Worm (Caenorhabditis elegans) whole organism, L4 larva: ENCODE data around the gene C09E7.10.

Experiments used
- D1046.2 ChIP-seq: fragments of 200-800 bp; sonication (Bioruptor generic); IDR thresholded peaks from 2 replicates; pipeline ENCODE4 v1.3.6; 2022; ENCODE audit warnings: missing genetic modification characterization, missing compliant biosample characterization
- R02D3.7 ChIP-seq: fragments of 150-350 bp; sonication (generic microtip); optimal IDR thresholded peaks from 3 replicates; lab custom pipeline; 2014; ENCODE audit warnings: missing biosample characterization, missing genetic modification characterization
- T20F7.1 ChIP-seq: fragments of 200-800 bp; sonication (Bioruptor generic); optimal IDR thresholded peaks from 2 replicates; lab custom pipeline; 2018; ENCODE audit warnings: mild to moderate bottlenecking, missing genetic modification characterization, missing compliant biosample characterization
- T26A8.4 ChIP-seq: fragments of 200-800 bp; sonication (Bioruptor generic); IDR thresholded peaks from 2 replicates; pipeline ENCODE4 v1.3.6; 2022; ENCODE audit warnings: missing genetic modification characterization, missing compliant biosample characterization
- Y48G9A.11 ChIP-seq: fragments of 200-800 bp; sonication (Bioruptor generic); IDR thresholded peaks from 2 replicates; pipeline ENCODE4 v1.3.6; 2022; ENCODE audit warnings: missing genetic modification reagents, missing genetic modification characterization, missing compliant biosample characterization
- ZK337.2 ChIP-seq: fragments of 200-800 bp; sonication (Bioruptor generic); IDR thresholded peaks from 2 replicates; pipeline ENCODE4 v1.3.6; 2022; ENCODE audit warnings: missing genetic modification reagents, missing genetic modification characterization, missing compliant biosample characterization
- aha-1 ChIP-seq: fragments of 150-350 bp; peaks from one replicate; lab custom pipeline; 2014; ENCODE audit warnings: missing biosample characterization, missing genetic modification characterization
- arid-1 ChIP-seq: fragments of 200-800 bp; sonication (Bioruptor generic); conservative IDR thresholded peaks from 2 replicates; pipeline ENCODE4 v1.3.6; 2022; ENCODE audit warnings: missing genetic modification reagents, missing genetic modification characterization, missing compliant biosample characterization
- ceh-20 ChIP-seq: fragments of 200-800 bp; sonication (Bioruptor generic); IDR thresholded peaks from 2 replicates; pipeline ENCODE4 v1.3.6; 2022; ENCODE audit warnings: missing genetic modification reagents, missing genetic modification characterization, missing compliant biosample characterization
- ceh-28 ChIP-seq: fragments of 150-350 bp; optimal IDR thresholded peaks from 2 replicates; lab custom pipeline; 2014; ENCODE audit warnings: missing biosample characterization, missing genetic modification reagents, missing genetic modification characterization
- ceh-32 ChIP-seq: sonication (generic microtip); optimal IDR thresholded peaks from 2 replicates; lab custom pipeline; 2016; ENCODE audit warnings: mild to moderate bottlenecking, missing genetic modification characterization, missing compliant biosample characterization; ENCODE audit not compliant: poor library complexity
- ctbp-1 ChIP-seq: fragments of 200-800 bp; sonication (Bioruptor generic); IDR thresholded peaks from 2 replicates; pipeline ENCODE4 v1.3.6; 2022; ENCODE audit warnings: missing genetic modification reagents, missing genetic modification characterization, missing compliant biosample characterization
- daf-12 ChIP-seq: fragments of 150-350 bp; optimal IDR thresholded peaks from 2 replicates; lab custom pipeline; 2014; ENCODE audit warnings: missing biosample characterization, missing genetic modification reagents, missing genetic modification characterization
- dmd-6 ChIP-seq: fragments of 200-800 bp; sonication (Bioruptor generic); IDR thresholded peaks from 2 replicates; pipeline ENCODE4 v1.3.6; 2022; ENCODE audit warnings: missing genetic modification reagents, missing genetic modification characterization, missing compliant biosample characterization
- dmd-9 ChIP-seq: fragments of 200-800 bp; sonication (Bioruptor generic); IDR thresholded peaks from 2 replicates; pipeline ENCODE4 v1.3.6; 2022; ENCODE audit warnings: missing genetic modification reagents, missing genetic modification characterization, missing compliant biosample characterization
- dpl-1 ChIP-seq: fragments of 150-350 bp; optimal IDR thresholded peaks from 2 replicates; lab custom pipeline; 2014; ENCODE audit warnings: missing biosample characterization, missing genetic modification reagents, missing genetic modification characterization
- dve-1 ChIP-seq: sonication (generic microtip); optimal IDR thresholded peaks from 2 replicates; lab custom pipeline; 2017; ENCODE audit warnings: antibody characterized with exemption, mild to moderate bottlenecking, missing genetic modification characterization, missing compliant biosample characterization; ENCODE audit not compliant: insufficient read depth
- egl-43 ChIP-seq: fragments of 200-800 bp; sonication (Bioruptor generic); IDR thresholded peaks from 2 replicates; pipeline ENCODE4 v1.3.6; 2022; ENCODE audit warnings: missing genetic modification reagents, missing genetic modification characterization, missing compliant biosample characterization
- fkh-10 ChIP-seq: fragments of 150-350 bp; optimal IDR thresholded peaks from 2 replicates; lab custom pipeline; 2014; ENCODE audit warnings: missing biosample characterization, missing genetic modification reagents, missing genetic modification characterization
- gei-8 ChIP-seq: fragments of 200-800 bp; sonication (Bioruptor generic); optimal IDR thresholded peaks from 2 replicates; lab custom pipeline; 2018; ENCODE audit warnings: mild to moderate bottlenecking, missing genetic modification characterization, missing compliant biosample characterization
- hif-1 ChIP-seq, 2 experiments: sonication (generic microtip); optimal IDR thresholded peaks; 2 replicates each; lab custom pipeline; 2016 to 2017; ENCODE audit warnings: missing compliant biosample characterization in 2 of 2, missing genetic modification characterization in 2 of 2, missing genetic modification reagents in 2 of 2, missing genotype in 2 of 2, mild to moderate bottlenecking in 1 of 2
- hlh-11 ChIP-seq: fragments of 200-800 bp; sonication (Bioruptor generic); optimal IDR thresholded peaks from 2 replicates; lab custom pipeline; 2018; ENCODE audit warnings: mild to moderate bottlenecking, missing genetic modification characterization, missing compliant biosample characterization
- hlh-30 ChIP-seq: sonication (generic microtip); optimal IDR thresholded peaks from 2 replicates; lab custom pipeline; 2017; ENCODE audit warnings: antibody characterized with exemption, mild to moderate bottlenecking, missing genetic modification characterization, missing compliant biosample characterization; ENCODE audit not compliant: insufficient read depth
- mdl-1 ChIP-seq, 2 experiments: fragments of 150-350 bp in 1 of 2; sonication (generic microtip) in 1 of 2; optimal IDR thresholded peaks; 2 replicates each; lab custom pipeline; 2014 to 2017; ENCODE audit warnings: missing biosample characterization in 2 of 2, missing genetic modification characterization in 2 of 2
- mdt-29 ChIP-seq: fragments of 200-800 bp; sonication (Bioruptor generic); IDR thresholded peaks from 2 replicates; pipeline ENCODE4 v1.3.6; 2022; ENCODE audit warnings: missing genetic modification reagents, missing genetic modification characterization, missing compliant biosample characterization
- mep-1 ChIP-seq: fragments of 150-350 bp; sonication (generic microtip); optimal IDR thresholded peaks from 3 replicates; lab custom pipeline; 2014; ENCODE audit warnings: missing biosample characterization, missing genetic modification characterization
- nhr-102 ChIP-seq: sonication (generic microtip); optimal IDR thresholded peaks from 2 replicates; lab custom pipeline; 2016; ENCODE audit warnings: mild to moderate bottlenecking, missing genetic modification characterization, moderate library complexity, missing compliant biosample characterization
- nhr-111 ChIP-seq: fragments of 200-800 bp; sonication (Bioruptor generic); optimal IDR thresholded peaks from 2 replicates; lab custom pipeline; 2018; ENCODE audit warnings: mild to moderate bottlenecking, missing genetic modification characterization, missing compliant biosample characterization
- nhr-28 ChIP-seq: fragments of 150-350 bp; optimal IDR thresholded peaks from 2 replicates; lab custom pipeline; 2014; ENCODE audit warnings: missing biosample characterization, missing genetic modification characterization
- nhr-41 ChIP-seq: fragments of 200-800 bp; sonication (Bioruptor generic); IDR thresholded peaks from 2 replicates; pipeline ENCODE4 v1.3.6; 2022; ENCODE audit warnings: missing genetic modification reagents, missing genetic modification characterization, missing compliant biosample characterization
- nhr-48 ChIP-seq: sonication (generic microtip); optimal IDR thresholded peaks from 2 replicates; lab custom pipeline; 2016; ENCODE audit warnings: mild to moderate bottlenecking, missing genetic modification characterization, missing compliant biosample characterization
- nhr-77 ChIP-seq: fragments of 150-350 bp; optimal IDR thresholded peaks from 2 replicates; lab custom pipeline; 2014; ENCODE audit warnings: missing biosample characterization, missing genetic modification characterization
- pqm-1 ChIP-seq: sonication (generic microtip); optimal IDR thresholded peaks from 2 replicates; lab custom pipeline; 2017; ENCODE audit warnings: missing biosample characterization, missing genetic modification characterization
- rbr-2 ChIP-seq: sonication (generic microtip); optimal IDR thresholded peaks from 2 replicates; lab custom pipeline; 2016; ENCODE audit warnings: missing genotype, missing genetic modification characterization, missing compliant biosample characterization
- sdz-12 ChIP-seq: fragments of 200-800 bp; sonication (Bioruptor generic); optimal IDR thresholded peaks from 2 replicates; lab custom pipeline; 2018; ENCODE audit warnings: mild to moderate bottlenecking, missing genetic modification characterization, missing compliant biosample characterization
- set-16 ChIP-seq: fragments of 200-800 bp; sonication (Bioruptor generic); IDR thresholded peaks from 2 replicates; pipeline ENCODE4 v1.3.6; 2022; ENCODE audit warnings: missing genetic modification reagents, missing genetic modification characterization, missing compliant biosample characterization
- skn-1 ChIP-seq: fragments of 150-350 bp; optimal IDR thresholded peaks from 2 replicates; lab custom pipeline; 2014; ENCODE audit warnings: missing biosample characterization, missing genetic modification characterization
- snpc-4 ChIP-seq: fragments of 150-350 bp; optimal IDR thresholded peaks from 2 replicates; lab custom pipeline; 2014; ENCODE audit warnings: missing biosample characterization, missing genetic modification characterization
- tag-97 ChIP-seq: fragments of 200-800 bp; sonication (Bioruptor generic); IDR thresholded peaks from 2 replicates; pipeline ENCODE4 v1.3.6; 2022; ENCODE audit warnings: missing genetic modification characterization, missing compliant biosample characterization
- unc-62 ChIP-seq, 3 experiments: fragments of 150-350 bp in 1 of 3; sonication (generic microtip); optimal IDR thresholded peaks in 2 of 3; peaks in 1 of 3; 1 replicate in 1 of 3; 2 replicates in 2 of 3; lab custom pipeline; 2014 to 2017; ENCODE audit warnings: missing biosample characterization in 3 of 3, missing genetic modification characterization in 3 of 3, missing genetic modification reagents in 3 of 3, missing genotype in 1 of 3
- zfp-2 ChIP-seq: sonication (generic microtip); optimal IDR thresholded peaks from 2 replicates; lab custom pipeline; 2016; ENCODE audit warnings: mild to moderate bottlenecking, missing genetic modification characterization, missing compliant biosample characterization
- ztf-7 ChIP-seq: fragments of 150-350 bp; optimal IDR thresholded peaks from 2 replicates; lab custom pipeline; 2014; ENCODE audit warnings: missing biosample characterization, missing genetic modification characterization

C09E7.10 gene

ce11 chrIII:6500032-6500564 is 19.8 kb downstream of the C09E7.10 start, which contains the start of gene F23F12.3:
Gene F23F12.3, plus strand, starts transcription at chrIII:6500514.
- TF ChIP-seq dpl-1: no peak
- TF ChIP-seq mep-1 (tag; lab: Kevin White, UChicago): no peak
- TF ChIP-seq arid-1: no peak
- no peak for TF ChIP-seq T20F7.1
- no peak for TF ChIP-seq zfp-2 (tag; lab: Kevin White, UChicago)
- TF ChIP-seq aha-1 (tag; lab: Kevin White, UChicago): peak; percentile 74
- no peak for TF ChIP-seq hif-1 (tag; optimal IDR thresholded peaks at IDR 0.05; lab: Kevin White, UChicago)
- no peak for TF ChIP-seq ceh-32
- TF ChIP-seq pqm-1 (tag; lab: Kevin White, UChicago): peak; percentile 29
- peak; percentile 21; the same call in 1 of the 2 replicates for TF ChIP-seq dmd-6 (GFP tag; lab: Robert Waterston, UW)
- TF ChIP-seq rbr-2 (tag; lab: Kevin White, UChicago): no peak
- TF ChIP-seq skn-1 (tag; lab: Kevin White, UChicago): no peak

DNA sequence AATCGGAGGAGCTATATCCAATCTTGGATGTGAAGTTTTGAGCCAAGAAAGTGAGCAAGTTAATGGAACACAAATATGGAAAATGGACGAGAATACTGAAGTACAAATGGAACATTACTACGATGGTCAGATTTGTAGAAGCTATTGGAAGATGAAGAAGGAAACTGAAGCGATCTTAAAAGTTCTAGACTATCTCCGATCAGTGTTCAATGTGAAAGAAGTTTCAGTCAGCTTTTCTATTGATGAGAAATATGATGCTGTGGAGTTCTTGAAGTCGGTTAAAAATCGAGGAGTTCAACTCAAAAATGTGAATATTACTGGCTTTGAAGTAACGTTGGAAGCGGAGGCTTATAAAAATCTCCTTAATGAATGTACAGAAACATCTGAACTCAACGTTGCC is 20.7 kb downstream of the C09E7.10 start:
- TF ChIP-seq Y48G9A.11 (GFP tag; lab: Robert Waterston, UW): no peak
- no peak for TF ChIP-seq D1046.2 (GFP tag; lab: Robert Waterston, UW)
- TF ChIP-seq egl-43 (GFP tag; lab: Robert Waterston, UW): no peak
- TF ChIP-seq nhr-48 (tag; lab: Kevin White, UChicago): no peak
- no peak for TF ChIP-seq gei-8 (GFP tag; lab: Kevin White, UChicago)
- TF ChIP-seq nhr-41 (GFP tag; lab: Robert Waterston, UW): no peak
- TF ChIP-seq unc-62 (GFP tag; optimal IDR thresholded peaks at IDR 0.05 in 1 of 2; lab: Kevin White, UChicago): peak in 1 of 2 experiments; percentile 92
- TF ChIP-seq unc-62 (tag; optimal IDR thresholded peaks at IDR 0.05; lab: Kevin White, UChicago): no peak

- TF ChIP-seq ZK337.2 (GFP tag; lab: Robert Waterston, UW) (no peak), dmd-9 (GFP tag; lab: Robert Waterston, UW) (no peak)
These were observed 21.7 kb downstream of the C09E7.10 start, which contains the start of gene sdz-15 for ce11 chrIII:6498176-6498575. Gene sdz-15, plus strand, starts transcription at chrIII:6498476.

DNA sequence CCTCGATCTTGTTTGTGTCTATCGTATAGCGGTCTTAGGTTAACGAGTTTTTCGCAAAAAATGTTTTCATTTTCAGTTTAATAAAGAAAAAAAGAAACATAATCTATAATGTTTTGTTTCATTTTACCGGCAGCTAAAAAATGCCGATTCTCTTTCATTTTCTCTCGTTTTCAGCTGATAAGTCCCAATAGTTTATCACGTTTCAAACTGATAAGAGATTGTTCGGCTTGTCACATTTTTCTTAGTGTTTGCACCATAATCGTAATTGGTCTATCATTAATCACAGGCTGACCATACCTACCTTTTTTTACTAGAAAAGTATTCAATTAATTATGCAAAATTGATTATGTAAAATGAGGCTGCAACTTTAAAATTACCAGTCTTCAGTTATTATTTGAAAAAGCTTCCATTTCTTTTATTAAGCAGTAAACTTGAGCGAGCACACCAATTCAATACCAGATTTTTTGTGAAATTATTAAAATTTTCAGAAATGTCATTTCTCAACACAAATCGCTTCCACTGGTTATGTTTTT is 24.6 kb downstream of the C09E7.10 start, which contains the start of gene F23F12.13:
Gene F23F12.13, plus strand, starts transcription at position 483 of the 533 bp plus-strand sequence.
- TF ChIP-seq nhr-111 (GFP tag; lab: Kevin White, UChicago) (no peak), pqm-1 (tag; lab: Kevin White, UChicago) (peak; percentile 73), fkh-10 (GFP tag; lab: Kevin White, UChicago) (no peak), hlh-11 (peak; percentile 41), hlh-30 (tag; lab: Kevin White, UChicago) (peak; percentile 52), ceh-20 (no peak), daf-12 (tag; lab: Kevin White, UChicago) (no peak), R02D3.7 (tag; lab: Kevin White, UChicago) (no peak), dve-1 (peak; percentile 58), ztf-7 (tag; lab: Kevin White, UChicago) (no peak), ceh-28 (no peak), ceh-32 (no peak), mdt-29 (GFP tag; lab: Robert Waterston, UW) (no peak), tag-97 (GFP tag; lab: Robert Waterston, UW) (no peak), mdl-1 (tag; optimal IDR thresholded peaks at IDR 0.05; lab: Kevin White, UChicago) (no peak), gei-8 (GFP tag; lab: Kevin White, UChicago) (no peak), snpc-4 (tag; lab: Kevin White, UChicago) (no peak), ctbp-1 (GFP tag; lab: Robert Waterston, UW) (no peak), nhr-77 (tag; lab: Kevin White, UChicago) (no peak), nhr-48 (tag; lab: Kevin White, UChicago) (no peak), dmd-6 (GFP tag; lab: Robert Waterston, UW) (peak; percentile 53; the same call in 1 of the 2 replicates), sdz-12 (GFP tag; lab: Kevin White, UChicago) (no peak), set-16 (GFP tag; lab: Robert Waterston, UW) (no peak), arid-1 (no peak), hif-1 (tag; optimal IDR thresholded peaks at IDR 0.05; lab: Kevin White, UChicago) (no peak), nhr-102 (tag; lab: Kevin White, UChicago) (no peak), nhr-28 (tag; lab: Kevin White, UChicago) (peak; percentile 37), T26A8.4 (GFP tag; lab: Robert Waterston, UW) (no peak), unc-62 (GFP tag; optimal IDR thresholded peaks at IDR 0.05 in 1 of 2; lab: Kevin White, UChicago) (no peak), unc-62 (tag; optimal IDR thresholded peaks at IDR 0.05; lab: Kevin White, UChicago) (no peak)
